Fruit fly (Drosophila melanogaster) whole organism, embryonic: ENCODE data around the gene CG15034.

Experiments
- B-H1 ChIP-seq: fragments of 200-800 bp; sonication (Bioruptor generic); IDR thresholded peaks from 3 replicates; pipeline ENCODE4 v1.3.6; 2022; ENCODE audit warnings: missing biosample characterization, missing genetic modification characterization
- Bdp1 ChIP-seq: fragments of 200-800 bp; sonication (Bioruptor generic); optimal IDR thresholded peaks from 3 replicates; lab custom pipeline; 2016; ENCODE audit warnings: missing biosample characterization, missing genetic modification characterization
- CG11398 ChIP-seq: fragments of 200-800 bp; sonication (Bioruptor generic); optimal IDR thresholded peaks from 2 replicates; lab custom pipeline; 2016; ENCODE audit warnings: missing biosample characterization, missing genetic modification characterization
- CG12391 ChIP-seq: fragments of 200-800 bp; sonication (Bioruptor generic); optimal IDR thresholded peaks from 3 replicates; lab custom pipeline; 2018; ENCODE audit warnings: missing biosample characterization, mild to moderate bottlenecking, missing genetic modification characterization, moderate library complexity
- CG12942 ChIP-seq: fragments of 200-800 bp; sonication (Bioruptor generic); optimal IDR thresholded peaks from 3 replicates; lab custom pipeline; 2016; ENCODE audit warnings: missing biosample characterization, missing genetic modification characterization
- CG13775 ChIP-seq: fragments of 200-800 bp; sonication (Bioruptor generic); optimal IDR thresholded peaks from 3 replicates; lab custom pipeline; 2017; ENCODE audit warnings: missing biosample characterization, mild to moderate bottlenecking, missing genetic modification characterization
- CG1529 ChIP-seq: fragments of 200-800 bp; sonication (Bioruptor generic); optimal IDR thresholded peaks from 3 replicates; lab custom pipeline; 2018; ENCODE audit warnings: missing biosample characterization, missing genetic modification characterization
- CG15514 ChIP-seq: fragments of 200-800 bp; sonication (Bioruptor generic); optimal IDR thresholded peaks from 3 replicates; lab custom pipeline; 2017; ENCODE audit warnings: missing biosample characterization, missing genetic modification characterization, mild to moderate bottlenecking, moderate library complexity, missing genetic modification reagents
- CG17361 ChIP-seq: fragments of 200-800 bp; sonication (Bioruptor generic); IDR thresholded peaks from 3 replicates; pipeline ENCODE4 v1.3.6; 2022; ENCODE audit warnings: missing biosample characterization, missing genetic modification characterization
- CG2120 ChIP-seq: fragments of 200-800 bp; sonication (Bioruptor generic); optimal IDR thresholded peaks from 3 replicates; lab custom pipeline; 2016; ENCODE audit warnings: missing biosample characterization, missing genetic modification characterization
- CG32767 ChIP-seq: fragments of 200-800 bp; sonication (Bioruptor generic); IDR thresholded peaks from 2 replicates; pipeline ENCODE4 v1.3.6; 2022; ENCODE audit warnings: missing biosample characterization, missing genetic modification characterization
- CG4730 ChIP-seq: fragments of 200-800 bp; sonication (Bioruptor generic); IDR thresholded peaks from 2 replicates; pipeline ENCODE4 v1.3.6; 2022; ENCODE audit warnings: missing biosample characterization, missing genetic modification characterization
- CG6254 ChIP-seq: fragments of 200-800 bp; sonication (Bioruptor generic); optimal IDR thresholded peaks from 3 replicates; lab custom pipeline; 2017; ENCODE audit warnings: mild to moderate bottlenecking, missing biosample characterization, missing genetic modification reagents, missing genetic modification characterization
- CG6272 ChIP-seq: fragments of 200-800 bp; sonication (Bioruptor generic); IDR thresholded peaks from 2 replicates; pipeline ENCODE4 v1.3.6; 2022; ENCODE audit warnings: missing biosample characterization, missing genetic modification characterization
- CG6765 ChIP-seq: fragments of 200-800 bp; sonication (Bioruptor generic); optimal IDR thresholded peaks from 3 replicates; lab custom pipeline; 2017; ENCODE audit warnings: missing biosample characterization, mild to moderate bottlenecking, missing genetic modification characterization
- CG6791 ChIP-seq: fragments of 200-800 bp; sonication (Bioruptor generic); IDR thresholded peaks from 3 replicates; pipeline ENCODE4 v1.3.6; 2022; ENCODE audit warnings: missing biosample characterization, missing genetic modification characterization; ENCODE audit not compliant: partially characterized antibody
- CG6813 ChIP-seq: fragments of 200-800 bp; sonication (Bioruptor generic); optimal IDR thresholded peaks from 2 replicates; lab custom pipeline; 2017; ENCODE audit warnings: missing biosample characterization, missing genetic modification characterization, mild to moderate bottlenecking, moderate library complexity, missing genetic modification reagents
- CG8281 ChIP-seq: fragments of 200-800 bp; sonication (Bioruptor generic); optimal IDR thresholded peaks from 2 replicates; lab custom pipeline; 2018; ENCODE audit warnings: missing biosample characterization, mild to moderate bottlenecking, missing genetic modification characterization, moderate library complexity
- CG8765 ChIP-seq: fragments of 200-800 bp; sonication (Bioruptor generic); IDR thresholded peaks from 2 replicates; pipeline ENCODE4 v1.3.6; 2022; ENCODE audit warnings: missing biosample characterization, missing genetic modification characterization
- CG9215 ChIP-seq: fragments of 200-800 bp; sonication (Bioruptor generic); IDR thresholded peaks from 2 replicates; pipeline ENCODE4 v1.3.6; 2022; ENCODE audit warnings: missing biosample characterization, missing genetic modification characterization
- CG9876 ChIP-seq: fragments of 200-800 bp; sonication (Bioruptor generic); optimal IDR thresholded peaks from 2 replicates; lab custom pipeline; 2016; ENCODE audit warnings: missing biosample characterization, missing genetic modification characterization
- CHES-1-like ChIP-seq: fragments of 200-800 bp; sonication (Bioruptor generic); optimal IDR thresholded peaks from 2 replicates; lab custom pipeline; 2016; ENCODE audit warnings: missing biosample characterization, missing genetic modification characterization
- Chrac-16 ChIP-seq: fragments of 200-800 bp; sonication (Bioruptor generic); optimal IDR thresholded peaks from 3 replicates; lab custom pipeline; 2016; ENCODE audit warnings: missing biosample characterization, missing genetic modification characterization
- D ChIP-seq, 2 experiments: fragments of 200-800 bp in 1 of 2; fragments of >200 bp in 1 of 2; sonication (Bioruptor generic) in 1 of 2; optimal IDR thresholded peaks; 2 replicates in 1 of 2; 3 replicates in 1 of 2; lab custom pipeline; 2017; ENCODE audit warnings: mild to moderate bottlenecking in 1 of 2, missing biosample characterization in 1 of 2, missing genetic modification characterization in 1 of 2, missing genetic modification reagents in 1 of 2
- Deaf1 ChIP-seq: fragments of 200-800 bp; optimal IDR thresholded peaks from 3 replicates; lab custom pipeline; 2019; ENCODE audit warnings: missing biosample characterization, mild to moderate bottlenecking, missing genetic modification characterization, moderate library complexity
- Dll ChIP-seq: fragments of 200-800 bp; sonication (Bioruptor generic); IDR thresholded peaks from 4 replicates; pipeline ENCODE4 v1.3.6; 2022; ENCODE audit warnings: missing biosample characterization, missing genetic modification characterization; ENCODE audit not compliant: partially characterized antibody
- Elba2 ChIP-seq: fragments of 200-800 bp; sonication (Bioruptor generic); optimal IDR thresholded peaks from 3 replicates; lab custom pipeline; 2016; ENCODE audit warnings: missing biosample characterization, missing genetic modification characterization
- Hr3 ChIP-seq: fragments of 200-800 bp; sonication (Bioruptor generic); optimal IDR thresholded peaks from 3 replicates; lab custom pipeline; 2016; ENCODE audit warnings: missing biosample characterization, missing genetic modification characterization
- Hsf ChIP-seq: fragments of 200-800 bp; sonication (Bioruptor generic); optimal IDR thresholded peaks from 3 replicates; lab custom pipeline; 2016; ENCODE audit warnings: missing biosample characterization, missing genetic modification characterization
- MBD-R2 ChIP-seq: fragments of 200-800 bp; sonication (Bioruptor generic); IDR thresholded peaks from 2 replicates; pipeline ENCODE4 v1.3.6; 2022; ENCODE audit warnings: missing biosample characterization, missing genetic modification characterization
- Med ChIP-seq: fragments of 200-800 bp; sonication (Bioruptor generic); peaks from one replicate; lab custom pipeline; 2016; ENCODE audit warnings: missing biosample characterization, missing genetic modification characterization, mild to moderate bottlenecking, inconsistent platforms, moderate library complexity
- Opbp ChIP-seq: fragments of 200-800 bp; sonication (Bioruptor generic); IDR thresholded peaks from 3 replicates; pipeline ENCODE4 v1.3.6; 2022; ENCODE audit warnings: missing biosample characterization, missing genetic modification characterization; ENCODE audit not compliant: partially characterized antibody
- Rx ChIP-seq: fragments of 200-800 bp; sonication (Bioruptor generic); IDR thresholded peaks from 2 replicates; pipeline ENCODE4 v1.3.6; 2022; ENCODE audit warnings: missing biosample characterization, missing genetic modification characterization
- Six4 ChIP-seq: fragments of 200-800 bp; sonication (Bioruptor generic); optimal IDR thresholded peaks from 2 replicates; lab custom pipeline; 2016; ENCODE audit warnings: missing biosample characterization, missing genetic modification characterization
- Ssrp ChIP-seq: fragments of 200-800 bp; sonication (Bioruptor generic); optimal IDR thresholded peaks from 2 replicates; lab custom pipeline; 2018; ENCODE audit warnings: missing biosample characterization, mild to moderate bottlenecking, missing genetic modification characterization, moderate library complexity
- bsh ChIP-seq, 2 experiments: fragments of 200-800 bp; sonication (Bioruptor generic); optimal IDR thresholded peaks; 2 replicates each; lab custom pipeline; 2017 to 2018; ENCODE audit warnings: mild to moderate bottlenecking in 2 of 2, missing biosample characterization in 2 of 2, missing genetic modification characterization in 2 of 2, moderate library complexity in 1 of 2
- cas ChIP-seq: fragments of 200-800 bp; sonication (Bioruptor generic); IDR thresholded peaks from 2 replicates; pipeline ENCODE4 v1.3.6; 2022; ENCODE audit warnings: missing biosample characterization, missing genetic modification characterization
- chn ChIP-seq: fragments of 200-800 bp; sonication (Bioruptor generic); optimal IDR thresholded peaks from 2 replicates; lab custom pipeline; 2016; ENCODE audit warnings: missing biosample characterization, missing genetic modification characterization
- crc ChIP-seq: fragments of 200-800 bp; sonication (Bioruptor generic); optimal IDR thresholded peaks from 2 replicates; lab custom pipeline; 2016; ENCODE audit warnings: missing biosample characterization, missing genetic modification characterization
- ems ChIP-seq: fragments of 200-800 bp; sonication (Bioruptor generic); optimal IDR thresholded peaks from 3 replicates; lab custom pipeline; 2016; ENCODE audit warnings: missing biosample characterization, missing genetic modification characterization
- fd64A ChIP-seq: fragments of 200-800 bp; sonication (Bioruptor generic); optimal IDR thresholded peaks from 3 replicates; lab custom pipeline; 2018; ENCODE audit warnings: missing biosample characterization, mild to moderate bottlenecking, missing genetic modification characterization
- grau ChIP-seq: fragments of 200-800 bp; optimal IDR thresholded peaks from 3 replicates; lab custom pipeline; 2019; ENCODE audit warnings: missing biosample characterization, mild to moderate bottlenecking, missing genetic modification characterization, moderate library complexity
- h ChIP-seq: fragments of >200 bp; optimal IDR thresholded peaks from 2 replicates; lab custom pipeline; 2017
- kni ChIP-seq: fragments of 200-800 bp; sonication (Bioruptor generic); optimal IDR thresholded peaks from 3 replicates; lab custom pipeline; 2017; ENCODE audit warnings: mild to moderate bottlenecking, missing biosample characterization, missing genetic modification reagents, missing genetic modification characterization
- lab ChIP-seq: fragments of 200-800 bp; sonication (Bioruptor generic); optimal IDR thresholded peaks from 3 replicates; lab custom pipeline; 2017; ENCODE audit warnings: missing biosample characterization, missing genetic modification characterization, mild to moderate bottlenecking, moderate library complexity, missing genetic modification reagents
- sc ChIP-seq, 3 experiments: fragments of >200 bp in 2 of 3; fragments of 200-800 bp in 1 of 3; sonication (Bioruptor generic) in 1 of 3; optimal IDR thresholded peaks; 2 replicates in 2 of 3; 3 replicates in 1 of 3; lab custom pipeline; 2017; ENCODE audit warnings: mild to moderate bottlenecking in 1 of 3, missing biosample characterization in 1 of 3, missing genetic modification characterization in 1 of 3, missing genetic modification reagents in 1 of 3
- slp2 ChIP-seq: fragments of 200-800 bp; sonication (Bioruptor generic); optimal IDR thresholded peaks from 2 replicates; lab custom pipeline; 2016; ENCODE audit warnings: missing biosample characterization, missing genetic modification characterization
- sna ChIP-seq: fragments of 200-800 bp; sonication (Bioruptor generic); IDR thresholded peaks from 2 replicates; pipeline ENCODE4 v1.3.6; 2022; ENCODE audit warnings: missing biosample characterization, missing genetic modification characterization; ENCODE audit not compliant: partially characterized antibody
- tgo ChIP-seq: fragments of 200-800 bp; sonication (Bioruptor generic); IDR thresholded peaks from 3 replicates; pipeline ENCODE4 v1.3.6; 2022; ENCODE audit warnings: missing biosample characterization, missing genetic modification characterization
- trem ChIP-seq: fragments of 200-800 bp; optimal IDR thresholded peaks from 3 replicates; lab custom pipeline; 2019; ENCODE audit warnings: missing biosample characterization, mild to moderate bottlenecking, missing genetic modification characterization, moderate library complexity
- tx ChIP-seq: fragments of 200-800 bp; sonication (Bioruptor generic); optimal IDR thresholded peaks from 2 replicates; lab custom pipeline; 2016; ENCODE audit warnings: missing biosample characterization, missing genetic modification characterization

Gene CG15034

DNA sequence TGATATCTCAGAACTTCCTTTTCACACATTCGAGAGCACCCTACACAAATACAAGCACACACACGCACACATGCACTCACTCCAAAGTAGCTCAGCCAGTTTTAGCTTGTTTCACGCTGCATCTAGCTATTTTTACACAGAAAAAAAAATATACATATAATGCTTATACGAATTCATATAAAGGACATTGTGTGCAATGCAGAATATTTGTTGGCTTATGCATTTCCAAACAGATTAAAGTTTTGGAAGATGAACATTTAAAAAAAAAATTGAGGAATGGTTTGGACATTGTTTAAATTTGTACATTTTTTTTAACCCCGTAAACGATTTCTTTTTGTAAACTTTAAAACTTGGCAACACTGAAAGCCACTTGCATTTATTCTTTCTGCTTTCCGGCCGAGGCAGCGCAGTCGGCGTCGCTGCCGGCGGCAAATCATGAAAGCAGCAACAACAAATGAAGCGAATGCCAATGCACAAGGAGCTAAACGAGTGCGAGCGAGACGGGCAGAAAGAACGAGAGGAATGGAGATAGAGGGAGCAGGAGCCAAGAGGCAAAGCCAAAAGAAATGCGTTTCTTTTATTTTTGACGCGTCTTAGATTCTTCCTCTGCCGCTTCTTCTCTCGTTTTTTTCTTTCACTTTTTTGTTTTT lies 28.1 kb downstream of the CG15034 start (continued):
- TF ChIP-seq trem (peak; percentile 87), Six4 (GFP tag; lab: Kevin White, UChicago) (peak; percentile 70), MBD-R2 (GFP tag; lab: Robert Waterston, UW) (no peak), sc (optimal IDR thresholded peaks at IDR 0.05; lab: Kevin White, UChicago) (no peak), sc (GFP tag; optimal IDR thresholded peaks at IDR 0.05; lab: Kevin White, UChicago) (peak; percentile 76), CG2120 (no peak), Rx (GFP tag; lab: Robert Waterston, UW) (peak; percentile 54), Elba2 (peak; percentile 41), B-H1 (GFP tag; lab: Robert Waterston, UW) (peak; percentile 32; the same call in 1 of the 3 replicates), CG12942 (GFP tag; lab: Kevin White, UChicago) (peak; percentile 57), lab (peak; percentile 53), CG32767 (GFP tag; lab: Robert Waterston, UW) (peak; percentile 49; the same call in 1 of the 2 replicates), CG1529 (GFP tag; lab: Kevin White, UChicago) (peak; percentile 80), tx (GFP tag; lab: Kevin White, UChicago) (peak; percentile 51), CG13775 (GFP tag; lab: Kevin White, UChicago) (peak; percentile 80), Chrac-16 (GFP tag; lab: Kevin White, UChicago) (peak; percentile 83), CG6791 (GFP tag; lab: Robert Waterston, UW) (no peak), CG6272 (no peak), slp2 (peak; percentile 62), CG11398 (GFP tag; lab: Kevin White, UChicago) (no peak), grau (peak; percentile 77), CG15514 (GFP tag; lab: Kevin White, UChicago) (no peak), Hsf (GFP tag; lab: Kevin White, UChicago) (peak; percentile 77), cas (no peak), sna (GFP tag; lab: Robert Waterston, UW) (no peak), fd64A (GFP tag; lab: Kevin White, UChicago) (peak; percentile 50), ems (GFP tag; lab: Kevin White, UChicago) (peak; percentile 54), CG9215 (no peak), chn (GFP tag; lab: Kevin White, UChicago) (peak; percentile 71), Deaf1 (tag; lab: Kevin White, UChicago) (peak; percentile 26), CG8765 (peak; percentile 37; the same call in 1 of the 2 replicates), CG17361 (GFP tag; lab: Robert Waterston, UW) (peak; percentile 90), bsh (GFP tag; optimal IDR thresholded peaks at IDR 0.05; lab: Kevin White, UChicago) (peak; percentile 32 to 94), CG4730 (no peak), Hr3 (GFP tag; lab: Kevin White, UChicago) (peak; percentile 72)

DNA sequence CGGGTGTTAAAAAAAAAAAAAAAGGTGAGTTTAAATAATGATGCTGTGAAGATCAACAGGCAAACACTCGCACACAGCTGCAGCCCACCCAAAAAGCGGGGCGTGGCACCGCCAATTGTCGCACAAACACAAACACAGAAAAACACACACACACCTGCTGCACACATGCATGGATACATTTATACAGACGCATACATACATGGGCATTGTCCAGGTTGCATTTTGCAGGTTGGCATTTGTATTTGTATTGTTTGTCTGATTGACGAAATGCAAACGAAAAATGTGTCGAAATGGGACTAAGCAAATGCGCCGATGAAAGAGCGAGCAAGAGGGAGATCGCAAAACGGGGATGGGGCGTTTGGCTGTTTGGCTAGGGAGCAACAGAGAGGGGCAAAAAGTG lies 28.8 kb downstream of the CG15034 start:
- TF ChIP-seq Dll (no peak), CG8281 (peak; percentile 52), Bdp1 (GFP tag; lab: Kevin White, UChicago) (no peak), CG9876 (no peak), CHES-1-like (GFP tag; lab: Kevin White, UChicago) (no peak), CG12391 (tag; lab: Kevin White, UChicago) (no peak), tgo (no peak), CG6813 (GFP tag; lab: Kevin White, UChicago) (no peak), kni (GFP tag; lab: Kevin White, UChicago) (peak; percentile 20), CG6765 (GFP tag; lab: Kevin White, UChicago) (no peak), CG6254 (GFP tag; lab: Kevin White, UChicago) (no peak), Ssrp (tag; lab: Kevin White, UChicago) (no peak), D (optimal IDR thresholded peaks at IDR 0.05; lab: Kevin White, UChicago) (peak; percentile 51), D (GFP tag; optimal IDR thresholded peaks at IDR 0.05; lab: Kevin White, UChicago) (no peak), h (lab: Kevin White, UChicago) (no peak), Opbp (GFP tag; lab: Robert Waterston, UW) (no peak), Med (peak; percentile 38), crc (GFP tag; lab: Kevin White, UChicago) (no peak)
